Fruit fly (Drosophila melanogaster) whole organism, embryonic: ENCODE measurements around the gene CG11700.

Source experiments
- Atf3 ChIP-seq: fragments of 200-800 bp; sonication (Bioruptor generic); optimal IDR thresholded peaks from 3 replicates; lab custom pipeline; 2016; ENCODE audit warnings: missing biosample characterization, missing genetic modification characterization
- Awh ChIP-seq: fragments of 200-800 bp; sonication (Bioruptor generic); IDR thresholded peaks from 2 replicates; pipeline ENCODE4, ENCODE4 v1.3.6; 2022; ENCODE audit warnings: missing biosample characterization, missing genetic modification characterization
- C15 ChIP-seq: fragments of 200-800 bp; sonication (Bioruptor generic); IDR thresholded peaks from 3 replicates; pipeline ENCODE4 v1.3.6; 2022; ENCODE audit warnings: missing biosample characterization, missing genetic modification characterization
- CG10267 ChIP-seq: fragments of 200-800 bp; sonication (Bioruptor generic); optimal IDR thresholded peaks from 2 replicates; lab custom pipeline; 2018; ENCODE audit warnings: missing biosample characterization, mild to moderate bottlenecking, missing genetic modification characterization, moderate library complexity
- CG10431 ChIP-seq: fragments of 200-800 bp; sonication (Bioruptor generic); optimal IDR thresholded peaks from 3 replicates; lab custom pipeline; 2018; ENCODE audit warnings: missing biosample characterization, mild to moderate bottlenecking, missing genetic modification characterization
- CG10543 ChIP-seq: fragments of 200-800 bp; sonication (Bioruptor generic); optimal IDR thresholded peaks from 3 replicates; lab custom pipeline; 2017; ENCODE audit warnings: missing biosample characterization, mild to moderate bottlenecking, missing genetic modification characterization, moderate library complexity
- CG11085 ChIP-seq: fragments of 200-800 bp; sonication (Bioruptor generic); IDR thresholded peaks from 2 replicates; pipeline ENCODE4 v1.3.6; 2022; ENCODE audit warnings: missing biosample characterization, missing genetic modification characterization
- CG11696 ChIP-seq: fragments of 200-800 bp; sonication (Bioruptor generic); IDR thresholded peaks from 2 replicates; pipeline ENCODE4 v1.3.6; 2022; ENCODE audit warnings: missing biosample characterization, missing genetic modification characterization
- CG14441 ChIP-seq: fragments of 200-800 bp; sonication (Bioruptor generic); IDR thresholded peaks from 2 replicates; pipeline ENCODE4 v1.3.6; 2022; ENCODE audit warnings: missing biosample characterization, missing genetic modification characterization
- CG15269 ChIP-seq: fragments of 200-800 bp; sonication (Bioruptor generic); optimal IDR thresholded peaks from 2 replicates; lab custom pipeline; 2018; ENCODE audit warnings: missing biosample characterization, mild to moderate bottlenecking, missing genetic modification characterization, moderate library complexity
- CG16815 ChIP-seq: fragments of 200-800 bp; sonication (Bioruptor generic); optimal IDR thresholded peaks from 3 replicates; lab custom pipeline; 2017; ENCODE audit warnings: missing biosample characterization, mild to moderate bottlenecking, missing genetic modification characterization
- CG31365 ChIP-seq: fragments of 200-800 bp; sonication (Bioruptor generic); optimal IDR thresholded peaks from 2 replicates; lab custom pipeline; 2018; ENCODE audit warnings: missing biosample characterization, mild to moderate bottlenecking, missing genetic modification characterization
- CG34376 ChIP-seq: fragments of 200-800 bp; sonication (Bioruptor generic); optimal IDR thresholded peaks from 2 replicates; lab custom pipeline; 2018; ENCODE audit warnings: missing biosample characterization, mild to moderate bottlenecking, missing genetic modification characterization
- CG4854 ChIP-seq: fragments of 200-800 bp; sonication (Bioruptor generic); optimal IDR thresholded peaks from 2 replicates; lab custom pipeline; 2016; ENCODE audit warnings: missing biosample characterization, missing genetic modification characterization, inconsistent platforms
- CG6683 ChIP-seq: fragments of 200-800 bp; sonication (Bioruptor generic); optimal IDR thresholded peaks from 2 replicates; lab custom pipeline; 2017; ENCODE audit warnings: missing biosample characterization, mild to moderate bottlenecking, missing genetic modification characterization, missing genetic modification reagents
- CG7271 ChIP-seq: fragments of 200-800 bp; sonication (Bioruptor generic); optimal IDR thresholded peaks from 2 replicates; lab custom pipeline; 2018; ENCODE audit warnings: missing biosample characterization, mild to moderate bottlenecking, missing genetic modification characterization, moderate library complexity
- CG7786 ChIP-seq: fragments of 200-800 bp; sonication (Bioruptor generic); optimal IDR thresholded peaks from 2 replicates; lab custom pipeline; 2016; ENCODE audit warnings: missing biosample characterization, missing genetic modification characterization
- CG7963 ChIP-seq: fragments of 200-800 bp; sonication (Bioruptor generic); IDR thresholded peaks from 3 replicates; pipeline ENCODE4 v1.3.6; 2022; ENCODE audit warnings: missing biosample characterization, missing genetic modification characterization; ENCODE audit not compliant: partially characterized antibody
- CG8290 ChIP-seq, 3 experiments: fragments of 200-800 bp; sonication (Bioruptor generic); optimal IDR thresholded peaks; 2 replicates each; lab custom pipeline; 2016 to 2019; ENCODE audit warnings: missing biosample characterization in 3 of 3, missing genetic modification characterization in 3 of 3, mild to moderate bottlenecking in 2 of 3, moderate library complexity in 1 of 3
- CG8765 ChIP-seq: fragments of 200-800 bp; sonication (Bioruptor generic); IDR thresholded peaks from 2 replicates; pipeline ENCODE4 v1.3.6; 2022; ENCODE audit warnings: missing biosample characterization, missing genetic modification characterization
- Dp ChIP-seq: fragments of 200-800 bp; sonication (Bioruptor generic); optimal IDR thresholded peaks from 2 replicates; lab custom pipeline; 2018; ENCODE audit warnings: missing biosample characterization, mild to moderate bottlenecking, missing genetic modification characterization, moderate library complexity
- E2f1 ChIP-seq: fragments of 200-800 bp; sonication (Bioruptor generic); IDR thresholded peaks from 2 replicates; pipeline ENCODE4 v1.3.6; 2022; ENCODE audit warnings: missing biosample characterization, missing genetic modification characterization
- E2f2 ChIP-seq: fragments of 200-800 bp; sonication (Bioruptor generic); IDR thresholded peaks from 2 replicates; pipeline ENCODE4 v1.3.6; 2022; ENCODE audit warnings: missing biosample characterization, missing genetic modification characterization
- HLHmδ ChIP-seq: fragments of 200-800 bp; sonication (Bioruptor generic); optimal IDR thresholded peaks from 2 replicates; lab custom pipeline; 2018; ENCODE audit warnings: missing biosample characterization, mild to moderate bottlenecking, missing genetic modification characterization, moderate library complexity
- Hsf ChIP-seq: fragments of 200-800 bp; sonication (Bioruptor generic); optimal IDR thresholded peaks from 3 replicates; lab custom pipeline; 2016; ENCODE audit warnings: missing biosample characterization, missing genetic modification characterization
- Nf-YA ChIP-seq: fragments of 200-800 bp; sonication (Bioruptor generic); IDR thresholded peaks from 2 replicates; pipeline ENCODE4 v1.3.6; 2022; ENCODE audit warnings: missing biosample characterization, missing genetic modification characterization
- Oaz ChIP-seq: fragments of 200-800 bp; sonication (Bioruptor generic); IDR thresholded peaks from 2 replicates; pipeline ENCODE4 v1.3.6; 2022; ENCODE audit warnings: missing biosample characterization, missing genetic modification characterization
- Optix ChIP-seq: fragments of 200-800 bp; sonication (Bioruptor generic); IDR thresholded peaks from 3 replicates; pipeline ENCODE4 v1.3.6; 2022; ENCODE audit warnings: missing biosample characterization, missing genetic modification characterization
- Pdp1 ChIP-seq, 2 experiments: fragments of 200-800 bp; sonication (Bioruptor generic); optimal IDR thresholded peaks; 3 replicates each; lab custom pipeline; 2016; ENCODE audit warnings: missing biosample characterization in 2 of 2, missing genetic modification characterization in 2 of 2, mild to moderate bottlenecking in 1 of 2, moderate library complexity in 1 of 2
- ac ChIP-seq: fragments of 200-800 bp; sonication (Bioruptor generic); optimal IDR thresholded peaks from 3 replicates; lab custom pipeline; 2017; ENCODE audit warnings: missing biosample characterization, mild to moderate bottlenecking, missing genetic modification characterization
- aop ChIP-seq: fragments of 200-800 bp; sonication (Bioruptor generic); IDR thresholded peaks from 2 replicates; pipeline ENCODE4 v1.3.6; 2022; ENCODE audit warnings: missing biosample characterization, missing genetic modification characterization
- chn ChIP-seq: fragments of 200-800 bp; sonication (Bioruptor generic); optimal IDR thresholded peaks from 2 replicates; lab custom pipeline; 2016; ENCODE audit warnings: missing biosample characterization, missing genetic modification characterization
- dan ChIP-seq: fragments of 200-800 bp; sonication (Bioruptor generic); IDR thresholded peaks from 2 replicates; pipeline ENCODE4 v1.3.6; 2022; ENCODE audit warnings: missing biosample characterization, missing genetic modification characterization
- dati ChIP-seq: fragments of 200-800 bp; sonication (Bioruptor generic); IDR thresholded peaks from 2 replicates; pipeline ENCODE4 v1.3.6; 2022; ENCODE audit warnings: missing biosample characterization, missing genetic modification characterization
- dmrt99B ChIP-seq: fragments of 200-800 bp; sonication (Bioruptor generic); optimal IDR thresholded peaks from 2 replicates; lab custom pipeline; 2018; ENCODE audit warnings: missing biosample characterization, mild to moderate bottlenecking, missing genetic modification characterization, moderate library complexity
- gsb-n ChIP-seq: fragments of 200-800 bp; sonication (Bioruptor generic); optimal IDR thresholded peaks from 3 replicates; lab custom pipeline; 2018; ENCODE audit warnings: missing biosample characterization, mild to moderate bottlenecking, missing genetic modification characterization
- inv ChIP-seq: fragments of 200-800 bp; sonication (Bioruptor generic); IDR thresholded peaks from 2 replicates; pipeline ENCODE4 v1.3.6; 2022; ENCODE audit warnings: missing biosample characterization, missing genetic modification characterization; ENCODE audit not compliant: partially characterized antibody
- jumu ChIP-seq: fragments of 200-800 bp; sonication (Bioruptor generic); optimal IDR thresholded peaks from 3 replicates; lab custom pipeline; 2016; ENCODE audit warnings: missing biosample characterization, missing genetic modification characterization
- kni ChIP-seq: fragments of 200-800 bp; sonication (Bioruptor generic); optimal IDR thresholded peaks from 3 replicates; lab custom pipeline; 2017; ENCODE audit warnings: mild to moderate bottlenecking, missing biosample characterization, missing genetic modification reagents, missing genetic modification characterization
- lbe ChIP-seq: fragments of 200-800 bp; sonication (Bioruptor generic); optimal IDR thresholded peaks from 2 replicates; lab custom pipeline; 2016; ENCODE audit warnings: missing biosample characterization, mild to moderate bottlenecking, missing genetic modification characterization
- lmd ChIP-seq: fragments of 200-800 bp; sonication (Bioruptor generic); IDR thresholded peaks from 2 replicates; pipeline ENCODE4 v1.3.6; 2022; ENCODE audit warnings: missing biosample characterization, missing genetic modification characterization
- luna ChIP-seq: fragments of 200-800 bp; sonication (Bioruptor generic); optimal IDR thresholded peaks from 2 replicates; lab custom pipeline; 2016; ENCODE audit warnings: missing biosample characterization, missing genetic modification characterization
- nerfin-1 ChIP-seq: fragments of 200-800 bp; sonication (Bioruptor generic); optimal IDR thresholded peaks from 3 replicates; lab custom pipeline; 2019; ENCODE audit warnings: missing biosample characterization, mild to moderate bottlenecking, missing genetic modification characterization, moderate library complexity
- org-1 ChIP-seq: fragments of 200-800 bp; sonication (Bioruptor generic); optimal IDR thresholded peaks from 2 replicates; lab custom pipeline; 2017; ENCODE audit warnings: missing biosample characterization, missing genetic modification characterization
- phol ChIP-seq: fragments of 200-800 bp; sonication (Bioruptor generic); optimal IDR thresholded peaks from 3 replicates; lab custom pipeline; 2018; ENCODE audit warnings: missing biosample characterization, mild to moderate bottlenecking, missing genetic modification characterization, moderate library complexity
- pnt ChIP-seq: fragments of 200-800 bp; sonication (Bioruptor generic); optimal IDR thresholded peaks from 3 replicates; lab custom pipeline; 2016; ENCODE audit warnings: missing biosample characterization, missing genetic modification characterization
- pum ChIP-seq: fragments of 200-800 bp; sonication (Bioruptor generic); optimal IDR thresholded peaks from 2 replicates; lab custom pipeline; 2016; ENCODE audit warnings: missing biosample characterization, missing genetic modification characterization
- scrt ChIP-seq: fragments of 200-800 bp; sonication (Bioruptor generic); optimal IDR thresholded peaks from 2 replicates; lab custom pipeline; 2018; ENCODE audit warnings: missing biosample characterization, mild to moderate bottlenecking, missing genetic modification characterization, moderate library complexity
- seq ChIP-seq: fragments of 200-800 bp; sonication (Bioruptor generic); IDR thresholded peaks from 2 replicates; pipeline ENCODE4 v1.3.6; 2022; ENCODE audit warnings: missing biosample characterization, missing genetic modification characterization
- slbo ChIP-seq: fragments of 200-800 bp; sonication (Bioruptor generic); IDR thresholded peaks from 2 replicates; pipeline ENCODE4 v1.3.6; 2022; ENCODE audit warnings: missing biosample characterization, missing genetic modification characterization
- yki ChIP-seq: fragments of >200 bp; optimal IDR thresholded peaks from 3 replicates; lab custom pipeline; 2018
- z ChIP-seq: fragments of 200-800 bp; sonication (Bioruptor generic); IDR thresholded peaks from 3 replicates; pipeline ENCODE4 v1.3.6; 2022; ENCODE audit warnings: missing biosample characterization, missing genetic modification characterization

CG11700 gene

dm6 chrX:6287842-6288241 lies 4.5 kb upstream of the CG11700 start, which contains the start of the genes Top3beta and wuho (continued):
- TF ChIP-seq CG10267 (tag; lab: Kevin White, UChicago) (peak; percentile 57), Dp (GFP tag; lab: Kevin White, UChicago) (peak; percentile 49), dmrt99B (tag; lab: Kevin White, UChicago) (no peak), lbe (GFP tag; lab: Kevin White, UChicago) (peak; percentile 30), kni (GFP tag; lab: Kevin White, UChicago) (no peak), CG6683 (GFP tag; lab: Kevin White, UChicago) (no peak), CG15269 (no peak), CG10431 (GFP tag; lab: Kevin White, UChicago) (no peak), scrt (GFP tag; lab: Kevin White, UChicago) (no peak), seq (no peak), Pdp1 (GFP tag; optimal IDR thresholded peaks at IDR 0.05; lab: Kevin White, UChicago) (peak; percentile 47 to 82), E2f2 (GFP tag; lab: Robert Waterston, UW) (peak; percentile 49), HLHmδ (GFP tag; lab: Kevin White, UChicago) (peak; percentile 91), yki (lab: Kevin White, UChicago) (no peak), nerfin-1 (peak; percentile 60), CG7271 (peak; percentile 26), Awh (GFP tag; lab: Robert Waterston, UW) (no peak), CG10543 (GFP tag; lab: Kevin White, UChicago) (peak; percentile 49), CG8765 (GFP tag; lab: Robert Waterston, UW) (no peak), slbo (GFP tag; lab: Robert Waterston, UW) (peak; percentile 55; the same call in 1 of the 2 replicates), C15 (GFP tag; lab: Robert Waterston, UW) (no peak), CG7786 (GFP tag; lab: Kevin White, UChicago) (peak; percentile 40), inv (GFP tag; lab: Robert Waterston, UW) (peak; percentile 50), dan (GFP tag; lab: Robert Waterston, UW) (no peak), chn (peak; percentile 8), phol (tag; lab: Kevin White, UChicago) (peak; percentile 56), CG11085 (GFP tag; lab: Robert Waterston, UW) (no peak), CG4854 (GFP tag; lab: Kevin White, UChicago) (no peak), CG11696 (GFP tag; lab: Robert Waterston, UW) (no peak), CG34376 (GFP tag; lab: Kevin White, UChicago) (peak; percentile 47), gsb-n (tag; lab: Kevin White, UChicago) (peak; percentile 93), pum (GFP tag; lab: Kevin White, UChicago) (peak; percentile 31), Atf3 (GFP tag; lab: Kevin White, UChicago) (no peak), jumu (peak; percentile 58), pnt (GFP tag; lab: Kevin White, UChicago) (no peak), Optix (GFP tag; lab: Robert Waterston, UW) (no peak), ac (GFP tag; lab: Kevin White, UChicago) (no peak), CG16815 (GFP tag; lab: Kevin White, UChicago) (no peak), CG8290 (GFP tag; optimal IDR thresholded peaks at IDR 0.05; lab: Kevin White, UChicago) (peak; percentile 45), CG8290 (tag; optimal IDR thresholded peaks at IDR 0.05; lab: Kevin White, UChicago) (peak; percentile 2 to 90), E2f1 (GFP tag; lab: Robert Waterston, UW) (no peak), CG7963 (no peak), dati (no peak), Nf-YA (GFP tag; lab: Robert Waterston, UW) (no peak), Hsf (peak; percentile 39), CG31365 (tag; lab: Kevin White, UChicago) (no peak), CG14441 (GFP tag; lab: Robert Waterston, UW) (0 out of 2 replicates have a peak, but pooled peaks have one; percentile 4), org-1 (GFP tag; lab: Kevin White, UChicago) (peak; percentile 9), aop (GFP tag; lab: Robert Waterston, UW) (no peak), luna (GFP tag; lab: Kevin White, UChicago) (peak; percentile 15), z (GFP tag; lab: Robert Waterston, UW) (no peak), lmd (GFP tag; lab: Robert Waterston, UW) (no peak), Oaz (GFP tag; lab: Robert Waterston, UW) (no peak)
